Worm (Caenorhabditis elegans): ENCODE measurements around the gene cpg-7.

The cpg-7 gene

ce11 chrII:14109184-14109664, at the start of gene cpg-7:
Gene cpg-7, minus strand, starts transcription at chrII:14109234.
- TF ChIP-seq hmbx-1 (tag; optimal IDR thresholded peaks at IDR 0.05) (no peak), tra-4 (tag; optimal IDR thresholded peaks at IDR 0.05) (no peak), aly-1 (tag; optimal IDR thresholded peaks at IDR 0.05) (no peak), tbx-11 (GFP tag; IDR thresholded peaks at IDR 0.05) (no peak), B0310.2 (tag; optimal IDR thresholded peaks at IDR 0.05) (no peak), hmg-4 (GFP tag; optimal IDR thresholded peaks at IDR 0.05) (no peak), ceh-13 (GFP tag; optimal IDR thresholded peaks at IDR 0.05) (no peak), flt-1 (GFP tag; IDR thresholded peaks at IDR 0.05) (no peak)

ce11 chrII:14155259-14156023, 46.4 kb upstream of the cpg-7 start, which contains the start of the genes rpl-43 and xrn-2:
Gene rpl-43, plus strand, starts transcription at chrII:14155294.
Gene xrn-2, plus strand, starts transcription at chrII:14155768.
- no peak for TF ChIP-seq ceh-13 (GFP tag; optimal IDR thresholded peaks at IDR 0.05)
- TF ChIP-seq scrt-1 (GFP tag; IDR thresholded peaks at IDR 0.05), result 0 out of 2 replicates have a peak, but pooled peaks have one; percentile 20
- TF ChIP-seq ama-1 (optimal IDR thresholded peaks at IDR 0.05), result peak; percentile 49

- TF ChIP-seq aly-1 (tag; optimal IDR thresholded peaks at IDR 0.05), result no peak
- peak; percentile 50; the same call in 1 of the 2 replicates for TF ChIP-seq flt-1 (GFP tag; IDR thresholded peaks at IDR 0.05)
- TF ChIP-seq hmg-4 (GFP tag; optimal IDR thresholded peaks at IDR 0.05), result peak; percentile 79
- TF ChIP-seq pes-1 (GFP tag; IDR thresholded peaks at IDR 0.05), result peak; percentile 76
- TF ChIP-seq ama-1 (optimal IDR thresholded peaks at IDR 0.05), result no peak
- no peak for TF ChIP-seq sea-1 (GFP tag; conservative IDR thresholded peaks at IDR 0.05)
- peak; percentile 69 for TF ChIP-seq tbx-37 (GFP tag; conservative IDR thresholded peaks at IDR 0.05)
- TF ChIP-seq tbx-11 (GFP tag; IDR thresholded peaks at IDR 0.05), result no peak
- peak; percentile 6 for TF ChIP-seq hnd-1 (tag; optimal IDR thresholded peaks at IDR 0.05)
- TF ChIP-seq B0310.2 (tag; optimal IDR thresholded peaks at IDR 0.05), result no peak
- peak; percentile 86 for TF ChIP-seq F13C5.2 (tag; optimal IDR thresholded peaks at IDR 0.05)
Measured at ce11 chrII:14154357-14154756, 45.3 kb upstream of the cpg-7 start, which contains the start of gene Y48B6A.1. Gene Y48B6A.1, minus strand, starts transcription at chrII:14154373.

- TF ChIP-seq scrt-1 (GFP tag; IDR thresholded peaks at IDR 0.05), result no peak
- no peak for TF ChIP-seq hmbx-1 (tag; optimal IDR thresholded peaks at IDR 0.05)
- TF ChIP-seq tra-4 (tag; optimal IDR thresholded peaks at IDR 0.05), result no peak
- no peak for TF ChIP-seq ceh-13 (GFP tag; optimal IDR thresholded peaks at IDR 0.05)
- TF ChIP-seq hmg-4 (GFP tag; optimal IDR thresholded peaks at IDR 0.05), result no peak
- TF ChIP-seq tbx-37 (GFP tag; conservative IDR thresholded peaks at IDR 0.05), result no peak
- no peak for TF ChIP-seq flt-1 (GFP tag; IDR thresholded peaks at IDR 0.05)
- no peak for TF ChIP-seq aly-1 (tag; optimal IDR thresholded peaks at IDR 0.05)
- no peak for TF ChIP-seq ets-7 (tag; optimal IDR thresholded peaks at IDR 0.05)
- TF ChIP-seq sea-1 (GFP tag; conservative IDR thresholded peaks at IDR 0.05), result no peak
- TF ChIP-seq ama-1 (optimal IDR thresholded peaks at IDR 0.05), result no peak
- no peak for TF ChIP-seq ceh-36 (tag; optimal IDR thresholded peaks at IDR 0.05)
- TF ChIP-seq tbx-11 (GFP tag; IDR thresholded peaks at IDR 0.05), result no peak
- no peak for TF ChIP-seq F13C5.2 (tag; optimal IDR thresholded peaks at IDR 0.05)
- no peak for TF ChIP-seq hnd-1 (tag; optimal IDR thresholded peaks at IDR 0.05)
- no peak for TF ChIP-seq B0310.2 (tag; optimal IDR thresholded peaks at IDR 0.05)
- no peak for TF ChIP-seq pes-1 (GFP tag; IDR thresholded peaks at IDR 0.05)
Measured at ce11 chrII:14152274-14152673, 43.2 kb upstream of the cpg-7 start.

- no peak for TF ChIP-seq B0310.2 (tag; optimal IDR thresholded peaks at IDR 0.05)
- TF ChIP-seq ceh-36 (tag; optimal IDR thresholded peaks at IDR 0.05), result no peak
- TF ChIP-seq aly-1 (tag; optimal IDR thresholded peaks at IDR 0.05), result no peak
- TF ChIP-seq hnd-1 (tag; optimal IDR thresholded peaks at IDR 0.05), result no peak
- TF ChIP-seq pes-1 (GFP tag; IDR thresholded peaks at IDR 0.05), result no peak
- TF ChIP-seq F13C5.2 (tag; optimal IDR thresholded peaks at IDR 0.05), result no peak
- no peak for TF ChIP-seq flt-1 (GFP tag; IDR thresholded peaks at IDR 0.05)
- TF ChIP-seq hmg-4 (GFP tag; optimal IDR thresholded peaks at IDR 0.05), result no peak
- no peak for TF ChIP-seq tra-4 (tag; optimal IDR thresholded peaks at IDR 0.05)
- no peak for TF ChIP-seq tbx-11 (GFP tag; IDR thresholded peaks at IDR 0.05)
- no peak for TF ChIP-seq tbx-37 (GFP tag; conservative IDR thresholded peaks at IDR 0.05)
- no peak for TF ChIP-seq ceh-13 (GFP tag; optimal IDR thresholded peaks at IDR 0.05)
- TF ChIP-seq ets-7 (tag; optimal IDR thresholded peaks at IDR 0.05), result no peak
- TF ChIP-seq hmbx-1 (tag; optimal IDR thresholded peaks at IDR 0.05), result no peak
- no peak for TF ChIP-seq scrt-1 (GFP tag; IDR thresholded peaks at IDR 0.05)
Measured at ce11 chrII:14150031-14150430, 41.0 kb upstream of the cpg-7 start, which contains the start of gene W03H9.1. Gene W03H9.1, minus strand, starts transcription at chrII:14150131.

- TF ChIP-seq ceh-13 (GFP tag; optimal IDR thresholded peaks at IDR 0.05) (peak; percentile 52), sea-1 (GFP tag; conservative IDR thresholded peaks at IDR 0.05) (no peak), hmg-4 (GFP tag; optimal IDR thresholded peaks at IDR 0.05) (peak; percentile 68), hnd-1 (tag; optimal IDR thresholded peaks at IDR 0.05) (peak; percentile 55), B0310.2 (tag; optimal IDR thresholded peaks at IDR 0.05) (peak; percentile 70), ets-7 (tag; optimal IDR thresholded peaks at IDR 0.05) (peak; percentile 68), ama-1 (optimal IDR thresholded peaks at IDR 0.05) (no peak), aly-1 (tag; optimal IDR thresholded peaks at IDR 0.05) (peak; percentile 46), pes-1 (GFP tag; IDR thresholded peaks at IDR 0.05) (peak; percentile 76), tbx-11 (GFP tag; IDR thresholded peaks at IDR 0.05) (0 out of 2 replicates have a peak, but pooled peaks have one; percentile 19), tra-4 (tag; optimal IDR thresholded peaks at IDR 0.05) (no peak), flt-1 (GFP tag; IDR thresholded peaks at IDR 0.05) (0 out of 2 replicates have a peak, but pooled peaks have one; percentile 49), hmbx-1 (tag; optimal IDR thresholded peaks at IDR 0.05) (peak; percentile 56), F13C5.2 (tag; optimal IDR thresholded peaks at IDR 0.05) (peak; percentile 77), ceh-36 (tag; optimal IDR thresholded peaks at IDR 0.05) (no peak), scrt-1 (GFP tag; IDR thresholded peaks at IDR 0.05) (no peak), tbx-37 (GFP tag; conservative IDR thresholded peaks at IDR 0.05) (peak; percentile 68; the same call in 1 of the 2 replicates)
Measured at ce11 chrII:14143838-14144268, 34.8 kb upstream of the cpg-7 start, which contains the start of gene W03H9.2. Gene W03H9.2, minus strand, starts transcription at chrII:14143869.
